Worm (Caenorhabditis elegans): ENCODE measurements around the gene Y51H4A.25.

The Y51H4A.25 gene

DNA sequence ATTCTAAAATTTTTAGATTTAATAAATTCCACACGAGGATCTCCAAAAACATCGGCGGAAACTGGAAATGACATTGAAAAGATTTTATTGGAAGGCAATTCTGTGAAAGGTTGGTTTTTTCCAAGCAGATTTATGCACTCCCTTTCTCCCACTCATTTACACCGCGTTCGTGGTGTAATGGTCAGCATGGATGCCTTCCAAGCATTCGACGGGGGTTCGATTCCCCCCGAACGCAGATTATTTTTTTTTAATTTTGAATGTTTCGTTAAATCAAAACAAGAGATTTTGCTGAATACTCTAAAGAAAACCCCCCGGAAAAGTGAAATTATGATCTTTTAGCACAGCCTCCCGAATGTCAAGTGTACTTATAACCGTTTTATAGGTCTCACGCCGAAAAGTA is 39.8 kb downstream of the Y51H4A.25 start:
- no peak for TF ChIP-seq mcd-1 (GFP tag; IDR thresholded peaks at IDR 0.05)
- peak; percentile 99 for TF ChIP-seq tbp1 (GFP tag; optimal IDR thresholded peaks at IDR 0.05)
- TF ChIP-seq mel-28 (tag; optimal IDR thresholded peaks at IDR 0.05; ENCODE audit: borderline replicate concordance): no peak
- peak; percentile 83 for TF ChIP-seq lin-26 (GFP tag; IDR thresholded peaks at IDR 0.05)
- TF ChIP-seq egrh-3 (GFP tag; IDR thresholded peaks at IDR 0.05): no peak; the same call in 1 of the 2 replicates
- TF ChIP-seq ama-1 (optimal IDR thresholded peaks at IDR 0.05): no peak
- TF ChIP-seq ama-1 (GFP tag; optimal IDR thresholded peaks at IDR 0.05): peak in 1 of 2 experiments; percentile 78
- TF ChIP-seq nhr-90 (tag; optimal IDR thresholded peaks at IDR 0.05): peak; percentile 86
- TF ChIP-seq B0336.3 (GFP tag; IDR thresholded peaks at IDR 0.05): no peak
- no peak for TF ChIP-seq ztf-3 (GFP tag; optimal IDR thresholded peaks at IDR 0.05)
- TF ChIP-seq athp-1 (tag; optimal IDR thresholded peaks at IDR 0.05): peak; percentile 17
- 0 out of 2 replicates have a peak, but pooled peaks have one; percentile 60 for TF ChIP-seq ceh-40 (GFP tag; IDR thresholded peaks at IDR 0.05)
- no peak for TF ChIP-seq F39B2.1 (GFP tag; IDR thresholded peaks at IDR 0.05)
- peak; percentile 85 for TF ChIP-seq him-1 (tag; optimal IDR thresholded peaks at IDR 0.05)
- no peak for TF ChIP-seq F37B4.10 (GFP tag; IDR thresholded peaks at IDR 0.05)
- TF ChIP-seq ZK185.1 (tag; optimal IDR thresholded peaks at IDR 0.05; ENCODE audit: poor library complexity, severe bottlenecking): no peak
- no peak for TF ChIP-seq xnd-1 (tag; optimal IDR thresholded peaks at IDR 0.05)
- peak; percentile 20 for TF ChIP-seq mes-4 (tag; optimal IDR thresholded peaks at IDR 0.05)
- TF ChIP-seq pbrm-1 (GFP tag; IDR thresholded peaks at IDR 0.05): peak; percentile 36; the same call in 1 of the 2 replicates
- no peak for TF ChIP-seq ets-4 (GFP tag; optimal IDR thresholded peaks at IDR 0.05)
- TF ChIP-seq madf-8 (GFP tag; conservative IDR thresholded peaks at IDR 0.05): no peak
- peak; percentile 8 for TF ChIP-seq lsl-1 (GFP tag; optimal IDR thresholded peaks at IDR 0.05)
- TF ChIP-seq lag-1 (GFP tag; IDR thresholded peaks at IDR 0.05): no peak
- no peak for TF ChIP-seq cebp-2 (GFP tag; IDR thresholded peaks at IDR 0.05)
- peak; percentile 78 for TF ChIP-seq dox-1 (GFP tag; IDR thresholded peaks at IDR 0.05)
- TF ChIP-seq K12H6.12 (tag; optimal IDR thresholded peaks at IDR 0.05): no peak
- TF ChIP-seq bed-1 (GFP tag; IDR thresholded peaks at IDR 0.05): no peak
- TF ChIP-seq unc-62 (GFP tag; optimal IDR thresholded peaks at IDR 0.05): no peak
- no peak for TF ChIP-seq lir-1 (GFP tag; conservative IDR thresholded peaks at IDR 0.05)
- TF ChIP-seq F55B11.4 (tag; optimal IDR thresholded peaks at IDR 0.05; ENCODE audit: borderline replicate concordance, insufficient read depth): no peak
- TF ChIP-seq hlh-12 (tag; optimal IDR thresholded peaks at IDR 0.05): peak; percentile 62
- TF ChIP-seq mxl-1 (tag; optimal IDR thresholded peaks at IDR 0.05): peak; percentile 70
- no peak for TF ChIP-seq snpc-1.1 (tag; optimal IDR thresholded peaks at IDR 0.05; ENCODE audit: insufficient read depth)
- no peak for TF ChIP-seq dpff-1 (tag; optimal IDR thresholded peaks at IDR 0.05)
- TF ChIP-seq lsy-27 (tag; optimal IDR thresholded peaks at IDR 0.05; ENCODE audit: borderline replicate concordance, insufficient read depth): no peak
- peak; percentile 37 for TF ChIP-seq T07F8.4 (tag; optimal IDR thresholded peaks at IDR 0.05)
- no peak for TF ChIP-seq cebp-1 (GFP tag; IDR thresholded peaks at IDR 0.05)
- TF ChIP-seq cebp-1 (tag; optimal IDR thresholded peaks at IDR 0.05): no peak
- no peak for TF ChIP-seq unc-130 (GFP tag; optimal IDR thresholded peaks at IDR 0.05)
- TF ChIP-seq B0019.2 (GFP tag; conservative IDR thresholded peaks at IDR 0.05): no peak
- 0 out of 2 replicates have a peak, but pooled peaks have one; percentile 26 for TF ChIP-seq madf-3 (GFP tag; IDR thresholded peaks at IDR 0.05)
- TF ChIP-seq T26A5.8 (tag; optimal IDR thresholded peaks at IDR 0.05): no peak
- TF ChIP-seq Y56A3A.18 (GFP tag; IDR thresholded peaks at IDR 0.05): 0 out of 2 replicates have a peak, but pooled peaks have one; percentile 41
- TF ChIP-seq lin-40 (tag; optimal IDR thresholded peaks at IDR 0.05): no peak
- no peak for TF ChIP-seq ceh-58 (GFP tag; IDR thresholded peaks at IDR 0.05)
- TF ChIP-seq zim-3 (tag; optimal IDR thresholded peaks at IDR 0.05): no peak
- peak; percentile 91 for TF ChIP-seq snpc-4 (GFP tag; optimal IDR thresholded peaks at IDR 0.05)
- peak; percentile 38 to 97 (median 96) for TF ChIP-seq snpc-4 (tag; optimal IDR thresholded peaks at IDR 0.05)
- no peak for TF ChIP-seq egl-18 (GFP tag; IDR thresholded peaks at IDR 0.05)
- TF ChIP-seq Y79H2A.3 (GFP tag; conservative IDR thresholded peaks at IDR 0.05): no peak

All from whole organism, young adult.